Worm (Caenorhabditis elegans) whole organism, L4 larva: ENCODE results near the gene F48B9.1.

Experiments used
- F10B5.3 ChIP-seq: sonication (generic microtip); optimal IDR thresholded peaks from 2 replicates; lab custom pipeline; 2016; ENCODE audit warnings: mild to moderate bottlenecking, missing genetic modification characterization, missing compliant biosample characterization
- F44E2.7 ChIP-seq: fragments of 200-800 bp; sonication (Bioruptor generic); IDR thresholded peaks from 2 replicates; pipeline ENCODE4 v2.1.2; 2022; ENCODE audit warnings: missing genetic modification characterization, missing compliant biosample characterization
- Y75B8A.6 ChIP-seq: fragments of 200-800 bp; sonication (Bioruptor generic); IDR thresholded peaks from 2 replicates; pipeline ENCODE4 v1.3.6; 2022; ENCODE audit warnings: missing genetic modification reagents, missing genetic modification characterization, missing compliant biosample characterization
- ZK546.5 ChIP-seq, 2 experiments: sonication (generic microtip); optimal IDR thresholded peaks; 2 replicates each; lab custom pipeline; 2017; ENCODE audit warnings: missing biosample characterization in 2 of 2, missing genetic modification characterization in 2 of 2
- aha-1 ChIP-seq: fragments of 150-350 bp; peaks from one replicate; lab custom pipeline; 2014; ENCODE audit warnings: missing biosample characterization, missing genetic modification characterization
- arid-1 ChIP-seq: fragments of 200-800 bp; sonication (Bioruptor generic); conservative IDR thresholded peaks from 2 replicates; pipeline ENCODE4 v1.3.6; 2022; ENCODE audit warnings: missing genetic modification reagents, missing genetic modification characterization, missing compliant biosample characterization
- attf-4 ChIP-seq: sonication (generic microtip); optimal IDR thresholded peaks from 3 replicates; lab custom pipeline; 2017; ENCODE audit warnings: missing biosample characterization, missing genetic modification characterization
- ceh-44 ChIP-seq: fragments of 200-800 bp; sonication (Bioruptor generic); IDR thresholded peaks from 2 replicates; pipeline ENCODE4 v1.3.6; 2022; ENCODE audit warnings: missing genetic modification reagents, missing genetic modification characterization, missing compliant biosample characterization
- cey-2 ChIP-seq: sonication (generic microtip); optimal IDR thresholded peaks from 3 replicates; lab custom pipeline; 2017; ENCODE audit warnings: missing genetic modification characterization, mild to moderate bottlenecking, missing compliant biosample characterization, antibody characterized with exemption, borderline replicate concordance; ENCODE audit not compliant: insufficient read depth
- daf-16 ChIP-seq, 3 experiments: sonication (generic microtip); optimal IDR thresholded peaks; 2 replicates each; lab custom pipeline; 2016 to 2017; ENCODE audit warnings: missing genetic modification characterization in 3 of 3, missing genetic modification reagents in 3 of 3, mild to moderate bottlenecking in 2 of 3, missing compliant biosample characterization in 2 of 3, missing biosample characterization in 1 of 3, moderate library complexity in 1 of 3
- daf-19 ChIP-seq: fragments of 200-800 bp; sonication (Bioruptor generic); conservative IDR thresholded peaks from 2 replicates; pipeline ENCODE4 v1.3.6; 2022; ENCODE audit warnings: missing genetic modification characterization, missing compliant biosample characterization
- daf-8 ChIP-seq: fragments of 200-800 bp; sonication (Bioruptor generic); IDR thresholded peaks from 2 replicates; pipeline ENCODE4 v1.3.6; 2022; ENCODE audit warnings: missing genetic modification characterization, missing compliant biosample characterization
- egl-43 ChIP-seq: fragments of 200-800 bp; sonication (Bioruptor generic); IDR thresholded peaks from 2 replicates; pipeline ENCODE4 v1.3.6; 2022; ENCODE audit warnings: missing genetic modification reagents, missing genetic modification characterization, missing compliant biosample characterization
- hlh-11 ChIP-seq: fragments of 200-800 bp; sonication (Bioruptor generic); optimal IDR thresholded peaks from 2 replicates; lab custom pipeline; 2018; ENCODE audit warnings: mild to moderate bottlenecking, missing genetic modification characterization, missing compliant biosample characterization
- hlh-30 ChIP-seq: sonication (generic microtip); optimal IDR thresholded peaks from 2 replicates; lab custom pipeline; 2017; ENCODE audit warnings: antibody characterized with exemption, mild to moderate bottlenecking, missing genetic modification characterization, missing compliant biosample characterization; ENCODE audit not compliant: insufficient read depth
- lir-3 ChIP-seq: sonication (generic microtip); optimal IDR thresholded peaks from 2 replicates; lab custom pipeline; 2016; ENCODE audit warnings: mild to moderate bottlenecking, missing genetic modification characterization, missing compliant biosample characterization
- madf-5 ChIP-seq, 2 experiments: fragments of 200-800 bp; sonication (Bioruptor generic); IDR thresholded peaks; 2 replicates each; pipeline ENCODE4 v1.3.6; 2022; ENCODE audit warnings: missing compliant biosample characterization in 2 of 2, missing genetic modification characterization in 2 of 2
- mdl-1 ChIP-seq, 2 experiments: fragments of 150-350 bp in 1 of 2; sonication (generic microtip) in 1 of 2; optimal IDR thresholded peaks; 2 replicates each; lab custom pipeline; 2014 to 2017; ENCODE audit warnings: missing biosample characterization in 2 of 2, missing genetic modification characterization in 2 of 2
- mdt-29 ChIP-seq: fragments of 200-800 bp; sonication (Bioruptor generic); IDR thresholded peaks from 2 replicates; pipeline ENCODE4 v1.3.6; 2022; ENCODE audit warnings: missing genetic modification reagents, missing genetic modification characterization, missing compliant biosample characterization
- mes-2 ChIP-seq: sonication (generic microtip); optimal IDR thresholded peaks from 2 replicates; lab custom pipeline; 2016; ENCODE audit warnings: missing genotype, mild to moderate bottlenecking, missing genetic modification characterization, missing compliant biosample characterization; ENCODE audit not compliant: poor library complexity, severe bottlenecking
- mxl-3 ChIP-seq: fragments of 200-800 bp; sonication (Bioruptor generic); optimal IDR thresholded peaks from 2 replicates; lab custom pipeline; 2018; ENCODE audit warnings: mild to moderate bottlenecking, missing genetic modification characterization, missing compliant biosample characterization
- nhr-102 ChIP-seq: sonication (generic microtip); optimal IDR thresholded peaks from 2 replicates; lab custom pipeline; 2016; ENCODE audit warnings: mild to moderate bottlenecking, missing genetic modification characterization, moderate library complexity, missing compliant biosample characterization
- nhr-11 ChIP-seq: fragments of 150-350 bp; optimal IDR thresholded peaks from 2 replicates; lab custom pipeline; 2014; ENCODE audit warnings: missing biosample characterization, missing genetic modification characterization
- nhr-28 ChIP-seq: fragments of 150-350 bp; optimal IDR thresholded peaks from 2 replicates; lab custom pipeline; 2014; ENCODE audit warnings: missing biosample characterization, missing genetic modification characterization
- nhr-41 ChIP-seq: fragments of 200-800 bp; sonication (Bioruptor generic); IDR thresholded peaks from 2 replicates; pipeline ENCODE4 v1.3.6; 2022; ENCODE audit warnings: missing genetic modification reagents, missing genetic modification characterization, missing compliant biosample characterization
- nhr-42 ChIP-seq: fragments of 200-800 bp; sonication (Bioruptor generic); IDR thresholded peaks from 2 replicates; pipeline ENCODE4 v1.3.6; 2022; ENCODE audit warnings: missing genetic modification characterization, missing compliant biosample characterization
- nhr-76 ChIP-seq: fragments of 150-350 bp; optimal IDR thresholded peaks from 2 replicates; lab custom pipeline; 2014; ENCODE audit warnings: missing biosample characterization, missing genetic modification characterization
- nhr-77 ChIP-seq: fragments of 150-350 bp; optimal IDR thresholded peaks from 2 replicates; lab custom pipeline; 2014; ENCODE audit warnings: missing biosample characterization, missing genetic modification characterization
- sdz-12 ChIP-seq: fragments of 200-800 bp; sonication (Bioruptor generic); optimal IDR thresholded peaks from 2 replicates; lab custom pipeline; 2018; ENCODE audit warnings: mild to moderate bottlenecking, missing genetic modification characterization, missing compliant biosample characterization
- set-16 ChIP-seq: fragments of 200-800 bp; sonication (Bioruptor generic); IDR thresholded peaks from 2 replicates; pipeline ENCODE4 v1.3.6; 2022; ENCODE audit warnings: missing genetic modification reagents, missing genetic modification characterization, missing compliant biosample characterization
- snpc-4 ChIP-seq: fragments of 150-350 bp; optimal IDR thresholded peaks from 2 replicates; lab custom pipeline; 2014; ENCODE audit warnings: missing biosample characterization, missing genetic modification characterization
- tag-97 ChIP-seq: fragments of 200-800 bp; sonication (Bioruptor generic); IDR thresholded peaks from 2 replicates; pipeline ENCODE4 v1.3.6; 2022; ENCODE audit warnings: missing genetic modification characterization, missing compliant biosample characterization
- tra-1 ChIP-seq: fragments of 200-800 bp; sonication (Bioruptor generic); IDR thresholded peaks from 2 replicates; pipeline ENCODE4 v1.3.6; 2022; ENCODE audit warnings: missing genetic modification reagents, missing genetic modification characterization, missing compliant biosample characterization
- unc-130 ChIP-seq: sonication (generic microtip); optimal IDR thresholded peaks from 2 replicates; lab custom pipeline; 2016; ENCODE audit warnings: missing genetic modification reagents, missing genetic modification characterization, missing compliant biosample characterization
- unc-62 ChIP-seq, 3 experiments: fragments of 150-350 bp in 1 of 3; sonication (generic microtip); optimal IDR thresholded peaks in 2 of 3; peaks in 1 of 3; 1 replicate in 1 of 3; 2 replicates in 2 of 3; lab custom pipeline; 2014 to 2017; ENCODE audit warnings: missing biosample characterization in 3 of 3, missing genetic modification characterization in 3 of 3, missing genetic modification reagents in 3 of 3, missing genotype in 1 of 3
- zfp-3 ChIP-seq: fragments of 200-800 bp; sonication (Bioruptor generic); conservative IDR thresholded peaks from 2 replicates; pipeline ENCODE4 v1.3.6; 2022; ENCODE audit warnings: missing genetic modification reagents, missing genetic modification characterization, missing compliant biosample characterization

F48B9.1 gene

ce11 chrX:2210751-2211150 is 30.1 kb downstream of the F48B9.1 start, which contains the start of gene peb-1:
TSS of gene peb-1 (plus strand) at chrX:2211051.
- no peak for TF ChIP-seq cey-2 (tag; lab: Kevin White, UChicago)
- peak; percentile 75 for TF ChIP-seq aha-1 (tag; lab: Kevin White, UChicago)
- TF ChIP-seq F44E2.7 (GFP tag; lab: Robert Waterston, UW): no peak
- TF ChIP-seq nhr-11 (tag; lab: Kevin White, UChicago): no peak
- no peak for TF ChIP-seq unc-62 (GFP tag; optimal IDR thresholded peaks at IDR 0.05 in 1 of 2; lab: Kevin White, UChicago)
- no peak for TF ChIP-seq unc-62 (tag; optimal IDR thresholded peaks at IDR 0.05; lab: Kevin White, UChicago)
- TF ChIP-seq, all 104 proteins: peak for 1

- TF ChIP-seq mes-2 (tag; lab: Kevin White, UChicago) (peak; percentile 11), Y75B8A.6 (GFP tag; lab: Robert Waterston, UW) (no peak), lir-3 (tag; lab: Kevin White, UChicago) (no peak), unc-130 (no peak), nhr-76 (no peak), set-16 (GFP tag; lab: Robert Waterston, UW) (peak; percentile 63), nhr-42 (0 out of 2 replicates have a peak, but pooled peaks have one; percentile 8), egl-43 (GFP tag; lab: Robert Waterston, UW) (0 out of 2 replicates have a peak, but pooled peaks have one; percentile 24), ceh-44 (GFP tag; lab: Robert Waterston, UW) (no peak)
These were observed 31.5 kb downstream of the F48B9.1 start for ce11 chrX:2212141-2212540.

- TF ChIP-seq attf-4 (tag; lab: Kevin White, UChicago): no peak
- TF ChIP-seq unc-62 (GFP tag; optimal IDR thresholded peaks at IDR 0.05 in 1 of 2; lab: Kevin White, UChicago): peak in 1 of 2 experiments; percentile 66
- TF ChIP-seq unc-62 (tag; optimal IDR thresholded peaks at IDR 0.05; lab: Kevin White, UChicago): no peak
- no peak for TF ChIP-seq tag-97
These were observed 32.0 kb downstream of the F48B9.1 start for ce11 chrX:2212712-2213111.

- TF ChIP-seq aha-1 (tag; lab: Kevin White, UChicago): peak; percentile 60
- peak; percentile 20 for TF ChIP-seq nhr-28 (tag; lab: Kevin White, UChicago)
- peak; percentile 93 for TF ChIP-seq set-16 (GFP tag; lab: Robert Waterston, UW)
- peak; percentile 16 for TF ChIP-seq hlh-30 (tag; lab: Kevin White, UChicago)
- no peak for TF ChIP-seq daf-16 (GFP tag; optimal IDR thresholded peaks at IDR 0.05; lab: Kevin White, UChicago)
- TF ChIP-seq daf-16 (tag; optimal IDR thresholded peaks at IDR 0.05; lab: Kevin White, UChicago): peak; percentile 93
- TF ChIP-seq mdt-29: no peak
- no peak for TF ChIP-seq daf-19 (GFP tag; lab: Robert Waterston, UW)
- TF ChIP-seq mxl-3 (GFP tag; lab: Kevin White, UChicago): no peak
- no peak for TF ChIP-seq ZK546.5 (tag; optimal IDR thresholded peaks at IDR 0.05; lab: Kevin White, UChicago)
These were observed 33.0 kb downstream of the F48B9.1 start for ce11 chrX:2213400-2214362.

- TF ChIP-seq aha-1 (tag; lab: Kevin White, UChicago) (peak; percentile 11), zfp-3 (no peak)
- TF ChIP-seq, all 104 proteins: peak for 1
These were observed 33.8 kb downstream of the F48B9.1 start for ce11 chrX:2214454-2214853.

- no peak for TF ChIP-seq madf-5 (GFP tag; IDR thresholded peaks at IDR 0.05; lab: Robert Waterston, UW)
- no peak for TF ChIP-seq arid-1
- TF ChIP-seq aha-1 (tag; lab: Kevin White, UChicago): peak; percentile 72
- TF ChIP-seq nhr-41: 0 out of 2 replicates have a peak, but pooled peaks have one; percentile 58
- TF ChIP-seq snpc-4 (tag; lab: Kevin White, UChicago): no peak
- TF ChIP-seq nhr-77 (tag; lab: Kevin White, UChicago): peak; percentile 52
- no peak for TF ChIP-seq daf-16 (GFP tag; optimal IDR thresholded peaks at IDR 0.05; lab: Kevin White, UChicago)
- peak; percentile 56 for TF ChIP-seq daf-16 (tag; optimal IDR thresholded peaks at IDR 0.05; lab: Kevin White, UChicago)
- TF ChIP-seq tra-1 (GFP tag; lab: Robert Waterston, UW): peak; percentile 56; the same call in 1 of the 2 replicates
- TF ChIP-seq F10B5.3: no peak
- TF ChIP-seq nhr-102 (tag; lab: Kevin White, UChicago): peak; percentile 25
- TF ChIP-seq set-16 (GFP tag; lab: Robert Waterston, UW): peak; percentile 27; the same call in 1 of the 2 replicates
- peak; percentile 26 to 83 for TF ChIP-seq mdl-1 (tag; optimal IDR thresholded peaks at IDR 0.05; lab: Kevin White, UChicago)
- TF ChIP-seq sdz-12 (GFP tag; lab: Kevin White, UChicago): no peak
- peak; percentile 87 for TF ChIP-seq mxl-3 (GFP tag; lab: Kevin White, UChicago)
- TF ChIP-seq hlh-11 (tag; lab: Kevin White, UChicago): peak; percentile 95
- no peak for TF ChIP-seq daf-8 (GFP tag; lab: Robert Waterston, UW)
These were observed 34.4 kb downstream of the F48B9.1 start for ce11 chrX:2215108-2215507.
